Fruit fly (Drosophila melanogaster) whole organism, prepupa: ENCODE measurements around the gene Tet.

Experiments used
- Blimp-1 ChIP-seq: fragments of 200-800 bp; sonication (Bioruptor generic); optimal IDR thresholded peaks from 3 replicates; lab custom pipeline; 2017; ENCODE audit warnings: missing biosample characterization, missing genetic modification characterization, mild to moderate bottlenecking, moderate library complexity, missing genetic modification reagents
- CG10669 ChIP-seq: fragments of 200-800 bp; sonication (Bioruptor generic); optimal IDR thresholded peaks from 3 replicates; lab custom pipeline; 2018; ENCODE audit warnings: missing biosample characterization, mild to moderate bottlenecking, missing genetic modification characterization, moderate library complexity
- CG15336 ChIP-seq: fragments of 200-800 bp; sonication (Bioruptor generic); IDR thresholded peaks from 2 replicates; pipeline ENCODE4 v1.3.6; 2022; ENCODE audit warnings: missing biosample characterization, missing genetic modification characterization
- CG1621 ChIP-seq: fragments of 200-800 bp; sonication (Bioruptor generic); optimal IDR thresholded peaks from 3 replicates; lab custom pipeline; 2018; ENCODE audit warnings: missing biosample characterization, mild to moderate bottlenecking, missing genetic modification characterization
- CG16779 ChIP-seq: fragments of 200-800 bp; sonication (Bioruptor generic); optimal IDR thresholded peaks from 3 replicates; lab custom pipeline; 2017; ENCODE audit warnings: missing biosample characterization, mild to moderate bottlenecking, missing genetic modification characterization
- CG3032 ChIP-seq: fragments of 200-800 bp; optimal IDR thresholded peaks from 2 replicates; lab custom pipeline; 2019; ENCODE audit warnings: missing biosample characterization, mild to moderate bottlenecking, missing genetic modification characterization, moderate library complexity
- CG31627 ChIP-seq: fragments of 200-800 bp; sonication (Bioruptor generic); optimal IDR thresholded peaks from 3 replicates; lab custom pipeline; 2016; ENCODE audit warnings: missing biosample characterization, missing genetic modification characterization
- CG32006 ChIP-seq: fragments of 200-800 bp; sonication (Bioruptor generic); optimal IDR thresholded peaks from 3 replicates; lab custom pipeline; 2017; ENCODE audit warnings: missing biosample characterization, mild to moderate bottlenecking, missing genetic modification characterization
- CG34406 ChIP-seq: fragments of 200-800 bp; sonication (Bioruptor generic); optimal IDR thresholded peaks from 3 replicates; lab custom pipeline; 2016; ENCODE audit warnings: missing biosample characterization, missing genetic modification characterization
- CG3919 ChIP-seq: fragments of 200-800 bp; sonication (Bioruptor generic); optimal IDR thresholded peaks from 3 replicates; lab custom pipeline; 2016; ENCODE audit warnings: missing biosample characterization, missing genetic modification characterization
- CG4318 ChIP-seq: fragments of 200-800 bp; sonication (Bioruptor generic); optimal IDR thresholded peaks from 3 replicates; lab custom pipeline; 2017; ENCODE audit warnings: missing biosample characterization, mild to moderate bottlenecking, missing genetic modification characterization
- CG6276 ChIP-seq: fragments of 200-800 bp; sonication (Bioruptor generic); optimal IDR thresholded peaks from 2 replicates; lab custom pipeline; 2017; ENCODE audit warnings: missing biosample characterization, mild to moderate bottlenecking, missing genetic modification characterization
- CG6792 ChIP-seq: fragments of 200-800 bp; sonication (Bioruptor generic); optimal IDR thresholded peaks from 3 replicates; lab custom pipeline; 2016; ENCODE audit warnings: missing biosample characterization, missing genetic modification characterization
- CG6808 ChIP-seq: fragments of 200-800 bp; sonication (Bioruptor generic); optimal IDR thresholded peaks from 3 replicates; lab custom pipeline; 2017; ENCODE audit warnings: missing biosample characterization, missing genetic modification characterization, mild to moderate bottlenecking, moderate library complexity, missing genetic modification reagents
- CG6854 ChIP-seq: fragments of 200-800 bp; sonication (Bioruptor generic); optimal IDR thresholded peaks from 2 replicates; lab custom pipeline; 2017; ENCODE audit warnings: missing biosample characterization, mild to moderate bottlenecking, missing genetic modification characterization
- CG7368 ChIP-seq: fragments of 200-800 bp; sonication (Bioruptor generic); optimal IDR thresholded peaks from 3 replicates; lab custom pipeline; 2016; ENCODE audit warnings: missing biosample characterization, missing genetic modification characterization
- CG8319 ChIP-seq: fragments of 200-800 bp; sonication (Bioruptor generic); optimal IDR thresholded peaks from 3 replicates; lab custom pipeline; 2016; ENCODE audit warnings: missing biosample characterization, missing genetic modification characterization
- CG8632 ChIP-seq: fragments of 200-800 bp; sonication (Bioruptor generic); optimal IDR thresholded peaks from 3 replicates; lab custom pipeline; 2016; ENCODE audit warnings: missing biosample characterization, missing genetic modification characterization
- CG9139 ChIP-seq: fragments of 200-800 bp; sonication (Bioruptor generic); optimal IDR thresholded peaks from 3 replicates; lab custom pipeline; 2017; ENCODE audit warnings: missing biosample characterization, mild to moderate bottlenecking, missing genetic modification characterization
- Eip75B ChIP-seq: fragments of 200-800 bp; sonication (Bioruptor generic); optimal IDR thresholded peaks from 3 replicates; lab custom pipeline; 2016; ENCODE audit warnings: missing biosample characterization, missing genetic modification characterization
- Eip78C ChIP-seq: fragments of 200-800 bp; sonication (Bioruptor generic); peaks from one replicate; lab custom pipeline; 2016; ENCODE audit warnings: missing biosample characterization, missing genetic modification characterization
- Eip93F ChIP-seq: fragments of 200-800 bp; sonication (Bioruptor generic); optimal IDR thresholded peaks from 2 replicates; lab custom pipeline; 2016; ENCODE audit warnings: missing biosample characterization, mild to moderate bottlenecking, missing genetic modification characterization
- Ets21C ChIP-seq: fragments of 200-800 bp; sonication (Bioruptor generic); optimal IDR thresholded peaks from 3 replicates; lab custom pipeline; 2016; ENCODE audit warnings: missing biosample characterization, missing genetic modification characterization
- Gug ChIP-seq: fragments of 200-800 bp; sonication (Bioruptor generic); IDR thresholded peaks from 2 replicates; pipeline ENCODE4 v1.3.6; 2022; ENCODE audit warnings: missing biosample characterization, missing genetic modification characterization
- Hr38 ChIP-seq: sonication (Bioruptor generic); optimal IDR thresholded peaks from 2 replicates; lab custom pipeline; 2016; ENCODE audit warnings: missing biosample characterization, missing genetic modification characterization
- Hr4 ChIP-seq: fragments of 200-800 bp; sonication (Bioruptor generic); optimal IDR thresholded peaks from 3 replicates; lab custom pipeline; 2016; ENCODE audit warnings: missing biosample characterization, missing genetic modification characterization
- Lpt ChIP-seq: fragments of 200-800 bp; sonication (Bioruptor generic); optimal IDR thresholded peaks from 3 replicates; lab custom pipeline; 2016; ENCODE audit warnings: missing biosample characterization, missing genetic modification characterization
- Met ChIP-seq: fragments of 200-800 bp; sonication (Bioruptor generic); optimal IDR thresholded peaks from 3 replicates; lab custom pipeline; 2016; ENCODE audit warnings: missing biosample characterization, missing genetic modification characterization
- OdsH ChIP-seq: fragments of 200-800 bp; sonication (Bioruptor generic); optimal IDR thresholded peaks from 3 replicates; lab custom pipeline; 2016; ENCODE audit warnings: missing biosample characterization, missing genetic modification characterization
- Smox ChIP-seq: fragments of 200-800 bp; sonication (Bioruptor generic); optimal IDR thresholded peaks from 3 replicates; lab custom pipeline; 2016; ENCODE audit warnings: missing biosample characterization, missing genetic modification characterization
- Sox102F ChIP-seq: fragments of 200-800 bp; sonication (Bioruptor generic); optimal IDR thresholded peaks from 2 replicates; lab custom pipeline; 2016; ENCODE audit warnings: missing biosample characterization, mild to moderate bottlenecking, missing genetic modification characterization
- Sox14 ChIP-seq: fragments of 200-800 bp; sonication (Bioruptor generic); optimal IDR thresholded peaks from 3 replicates; lab custom pipeline; 2016; ENCODE audit warnings: missing biosample characterization, missing genetic modification characterization
- Sox15 ChIP-seq: fragments of 200-800 bp; sonication (Bioruptor generic); optimal IDR thresholded peaks from 3 replicates; lab custom pipeline; 2016; ENCODE audit warnings: missing biosample characterization, missing genetic modification characterization
- acj6 ChIP-seq: fragments of 200-800 bp; sonication (Bioruptor generic); optimal IDR thresholded peaks from 3 replicates; lab custom pipeline; 2016; ENCODE audit warnings: missing biosample characterization, missing genetic modification characterization
- dac ChIP-seq: fragments of 200-800 bp; sonication (Bioruptor generic); optimal IDR thresholded peaks from 2 replicates; lab custom pipeline; 2017; ENCODE audit warnings: missing biosample characterization, mild to moderate bottlenecking, missing genetic modification characterization
- dsx ChIP-seq: fragments of 200-800 bp; optimal IDR thresholded peaks from 3 replicates; lab custom pipeline; 2019; ENCODE audit warnings: missing biosample characterization, mild to moderate bottlenecking, missing genetic modification characterization, moderate library complexity; ENCODE audit not compliant: poor library complexity, severe bottlenecking
- esn ChIP-seq: fragments of 200-800 bp; sonication (Bioruptor generic); optimal IDR thresholded peaks from 2 replicates; lab custom pipeline; 2016; ENCODE audit warnings: missing biosample characterization, mild to moderate bottlenecking, missing genetic modification characterization, moderate library complexity
- fd85E ChIP-seq: fragments of 200-800 bp; sonication (Bioruptor generic); optimal IDR thresholded peaks from 3 replicates; lab custom pipeline; 2016; ENCODE audit warnings: missing biosample characterization, missing genetic modification characterization
- fkh ChIP-seq: fragments of 200-800 bp; sonication (Bioruptor generic); optimal IDR thresholded peaks from 3 replicates; lab custom pipeline; 2017; ENCODE audit warnings: missing biosample characterization, mild to moderate bottlenecking, missing genetic modification characterization, moderate library complexity
- lz ChIP-seq: fragments of 200-800 bp; sonication (Bioruptor generic); optimal IDR thresholded peaks from 3 replicates; lab custom pipeline; 2016; ENCODE audit warnings: missing biosample characterization, missing genetic modification characterization
- net ChIP-seq: fragments of 200-800 bp; sonication (Bioruptor generic); optimal IDR thresholded peaks from 3 replicates; lab custom pipeline; 2016; ENCODE audit warnings: missing biosample characterization, missing genetic modification characterization
- pdm3 ChIP-seq: fragments of 200-800 bp; sonication (Bioruptor generic); optimal IDR thresholded peaks from 3 replicates; lab custom pipeline; 2016; ENCODE audit warnings: missing biosample characterization, missing genetic modification characterization
- spab ChIP-seq: fragments of 200-800 bp; sonication (Bioruptor generic); optimal IDR thresholded peaks from 2 replicates; lab custom pipeline; 2017; ENCODE audit warnings: missing biosample characterization, mild to moderate bottlenecking, missing genetic modification characterization, missing genetic modification reagents
- ss ChIP-seq, 2 experiments: fragments of 200-800 bp; sonication (Bioruptor generic); optimal IDR thresholded peaks; 2 replicates in 1 of 2; 3 replicates in 1 of 2; lab custom pipeline; 2017 to 2018; ENCODE audit warnings: mild to moderate bottlenecking in 2 of 2, missing biosample characterization in 2 of 2, missing genetic modification characterization in 2 of 2, moderate library complexity in 1 of 2
- svp ChIP-seq: fragments of 200-800 bp; sonication (Bioruptor generic); peaks from one replicate; lab custom pipeline; 2016; ENCODE audit warnings: missing biosample characterization, missing genetic modification characterization
- vri ChIP-seq: fragments of 200-800 bp; sonication (Bioruptor generic); optimal IDR thresholded peaks from 3 replicates; lab custom pipeline; 2016; ENCODE audit warnings: missing biosample characterization, mild to moderate bottlenecking, missing genetic modification characterization

The Tet gene

dm6 chr3L:2825377-2825776, 53.6 kb downstream of the Tet start (continued):
- TF ChIP-seq Eip75B (GFP tag; lab: Kevin White, UChicago) (peak; percentile 6), net (no peak), pdm3 (GFP tag; lab: Kevin White, UChicago) (no peak)

DNA sequence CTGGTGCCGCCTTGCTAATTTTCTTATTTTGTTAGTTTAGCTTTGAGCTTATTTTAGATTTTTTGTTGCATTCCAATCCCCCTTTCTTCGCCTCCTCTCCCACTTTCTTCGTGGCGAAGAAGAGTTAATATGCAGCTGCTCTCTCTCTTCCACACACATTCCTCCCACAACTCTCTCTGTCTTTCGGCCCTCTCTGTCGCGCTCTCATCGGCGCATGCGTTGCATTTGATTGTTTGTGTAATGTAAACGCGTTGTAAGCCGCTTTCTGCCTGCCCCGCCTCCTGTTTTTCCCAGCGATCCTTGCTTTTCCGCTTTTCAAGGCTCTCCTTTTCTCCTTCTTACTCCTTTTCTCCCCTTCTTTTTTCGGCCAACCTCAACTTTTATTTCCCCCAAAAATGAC, 54.2 kb downstream of the Tet start:
- TF ChIP-seq Eip78C (GFP tag; lab: Kevin White, UChicago) (peak; percentile 73), CG15336 (GFP tag; lab: Robert Waterston, UW) (no peak)

DNA sequence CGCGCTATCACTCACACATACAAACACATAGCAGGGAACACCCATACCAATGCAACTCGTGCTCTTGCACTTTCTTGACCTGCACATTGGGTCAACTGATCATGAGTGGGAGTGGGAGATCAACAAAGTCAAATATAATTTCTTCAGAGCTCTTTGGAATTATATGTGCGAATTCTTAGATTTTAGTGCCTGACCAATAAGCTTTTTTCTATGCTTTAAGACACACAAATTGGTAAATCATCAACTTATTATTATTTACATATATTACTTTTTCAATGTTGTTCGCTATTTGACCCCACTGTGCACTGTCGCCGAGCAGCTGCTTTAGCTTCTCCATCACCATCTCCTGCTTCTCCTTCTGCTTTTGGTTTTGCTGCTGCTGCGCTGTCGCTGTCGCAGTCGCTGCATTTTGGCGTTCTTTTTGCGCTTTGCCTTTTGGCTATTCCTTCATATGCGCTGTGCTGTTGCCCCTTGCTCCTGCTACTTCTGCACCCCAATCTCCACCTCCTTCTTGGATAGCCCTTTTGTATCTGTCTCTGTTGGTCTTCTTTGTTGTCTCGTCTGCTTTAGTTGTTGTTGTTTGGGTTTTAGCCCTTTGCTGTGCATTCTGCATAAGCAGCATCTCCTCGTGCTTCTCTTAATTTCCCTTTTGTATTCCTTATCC, 54.8 kb downstream of the Tet start:
- TF ChIP-seq CG1621 = peak; percentile 99
- TF ChIP-seq CG3919 = peak; percentile 99
- TF ChIP-seq Eip93F (GFP tag; lab: Kevin White, UChicago) = peak; percentile 93
- TF ChIP-seq spab (GFP tag; lab: Kevin White, UChicago) = peak; percentile 99
- TF ChIP-seq Hr4 (GFP tag; lab: Kevin White, UChicago) = peak; percentile 98
- peak; percentile 99 for TF ChIP-seq CG6792 (GFP tag; lab: Kevin White, UChicago)
- peak; percentile 99 for TF ChIP-seq pdm3 (GFP tag; lab: Kevin White, UChicago)
- no peak for TF ChIP-seq fkh (GFP tag; lab: Kevin White, UChicago)
- TF ChIP-seq fd85E (GFP tag; lab: Kevin White, UChicago) = peak; percentile 87
- TF ChIP-seq CG9139 (GFP tag; lab: Kevin White, UChicago) = peak; percentile 94
- TF ChIP-seq CG6276 (GFP tag; lab: Kevin White, UChicago) = peak; percentile 92
- peak; percentile 99 for TF ChIP-seq Met (GFP tag; lab: Kevin White, UChicago)
- peak; percentile 96 for TF ChIP-seq Gug (GFP tag; lab: Robert Waterston, UW)
- peak; percentile 99 for TF ChIP-seq lz (GFP tag; lab: Kevin White, UChicago)
- TF ChIP-seq Hr38 = no peak
- TF ChIP-seq CG10669 = peak; percentile 99
- peak; percentile 99 for TF ChIP-seq CG3032 (tag; lab: Kevin White, UChicago)
- peak; percentile 98 for TF ChIP-seq CG4318 (GFP tag; lab: Kevin White, UChicago)
- TF ChIP-seq CG6854 = peak; percentile 95
- peak; percentile 99 for TF ChIP-seq CG8632 (GFP tag; lab: Kevin White, UChicago)
- TF ChIP-seq CG6808 (GFP tag; lab: Kevin White, UChicago) = peak; percentile 97
- peak; percentile 96 for TF ChIP-seq CG16779 (tag; lab: Kevin White, UChicago)
- TF ChIP-seq CG32006 (GFP tag; lab: Kevin White, UChicago) = peak; percentile 99
- peak; percentile 94 for TF ChIP-seq dsx (GFP tag; lab: Kevin White, UChicago)
- peak; percentile 98 for TF ChIP-seq CG31627
- TF ChIP-seq acj6 (GFP tag; lab: Kevin White, UChicago) = peak; percentile 99
- peak; percentile 99 for TF ChIP-seq net
- TF ChIP-seq Smox = peak; percentile 99
- peak; percentile 99 for TF ChIP-seq esn (GFP tag; lab: Kevin White, UChicago)
- TF ChIP-seq CG7368 (GFP tag; lab: Kevin White, UChicago) = peak; percentile 97
- peak; percentile 98 for TF ChIP-seq CG15336 (GFP tag; lab: Robert Waterston, UW)
- TF ChIP-seq OdsH = peak; percentile 99
- peak; percentile 98 for TF ChIP-seq CG8319
- TF ChIP-seq ss (GFP tag; optimal IDR thresholded peaks at IDR 0.05; lab: Kevin White, UChicago) = peak; percentile 97 to 98
- TF ChIP-seq Sox15 = peak; percentile 99
- TF ChIP-seq CG34406 (GFP tag; lab: Kevin White, UChicago) = peak; percentile 99
- TF ChIP-seq svp (GFP tag; lab: Kevin White, UChicago) = peak; percentile 100
- peak; percentile 97 for TF ChIP-seq vri
- peak; percentile 90 for TF ChIP-seq Blimp-1 (GFP tag; lab: Kevin White, UChicago)
- TF ChIP-seq Sox102F (GFP tag; lab: Kevin White, UChicago) = peak; percentile 99
- peak; percentile 94 for TF ChIP-seq dac (GFP tag; lab: Kevin White, UChicago)
- peak; percentile 97 for TF ChIP-seq Ets21C (GFP tag; lab: Kevin White, UChicago)
- peak; percentile 99 for TF ChIP-seq Sox14
- TF ChIP-seq Lpt (GFP tag; lab: Kevin White, UChicago) = peak; percentile 97
